Worm (Caenorhabditis elegans) whole organism, midembryonic: Measurements from ENCODE around the gene mtg-1.

Source experiments
- T22C8.4 ChIP-seq: fragments of 200-800 bp; sonication (Bioruptor generic); IDR thresholded peaks from 2 replicates; pipeline ENCODE4 v1.3.6; 2022; ENCODE audit warnings: missing genetic modification characterization, missing compliant biosample characterization
- cog-1 ChIP-seq: sonication (generic microtip); optimal IDR thresholded peaks from 2 replicates; lab custom pipeline; 2016; ENCODE audit warnings: missing genetic modification characterization, missing compliant biosample characterization
- flt-1 ChIP-seq: fragments of 200-800 bp; sonication (Bioruptor generic); IDR thresholded peaks from 2 replicates; pipeline ENCODE4 v1.3.6; 2022; ENCODE audit warnings: missing genetic modification characterization, missing compliant biosample characterization
- klf-2 ChIP-seq: fragments of 200-800 bp; sonication (Bioruptor generic); conservative IDR thresholded peaks from 2 replicates; pipeline ENCODE4 v1.3.6; 2022; ENCODE audit warnings: missing genetic modification reagents, missing genetic modification characterization, missing compliant biosample characterization
- med-1 ChIP-seq: sonication (generic microtip); optimal IDR thresholded peaks from 2 replicates; lab custom pipeline; 2017; ENCODE audit warnings: missing genetic modification characterization, mild to moderate bottlenecking, missing compliant biosample characterization, antibody characterized with exemption, missing genetic modification reagents; ENCODE audit not compliant: insufficient read depth
- ref-1 ChIP-seq: fragments of 200-800 bp; sonication (Bioruptor generic); conservative IDR thresholded peaks from 2 replicates; pipeline ENCODE4 v1.3.6; 2022; ENCODE audit warnings: missing genetic modification reagents, missing genetic modification characterization, missing compliant biosample characterization
- tab-1 ChIP-seq: fragments of 200-800 bp; sonication (Bioruptor generic); IDR thresholded peaks from 2 replicates; pipeline ENCODE4 v1.3.6; 2022; ENCODE audit warnings: missing genetic modification characterization, missing compliant biosample characterization
- ztf-23 ChIP-seq: fragments of 200-800 bp; sonication (Bioruptor generic); IDR thresholded peaks from 2 replicates; pipeline ENCODE4 v1.3.6; 2022; ENCODE audit warnings: missing genetic modification reagents, missing genetic modification characterization, missing compliant biosample characterization
- ztf-29 ChIP-seq: fragments of 200-800 bp; sonication (Bioruptor generic); IDR thresholded peaks from 2 replicates; pipeline ENCODE4 v1.3.6; 2022; ENCODE audit warnings: missing genetic modification reagents, missing genetic modification characterization, missing compliant biosample characterization

Gene mtg-1

ce11 chrIII:1580142-1580541, 46.6 kb downstream of the mtg-1 start:
- peak; percentile 97 for TF ChIP-seq T22C8.4 (GFP tag; lab: Robert Waterston, UW)
- no peak for TF ChIP-seq flt-1

ce11 chrIII:1583529-1583928, 50.0 kb downstream of the mtg-1 start:
- TF ChIP-seq med-1 (GFP tag; lab: Kevin White, UChicago) = no peak
- peak; percentile 83 for TF ChIP-seq T22C8.4 (GFP tag; lab: Robert Waterston, UW)

- TF ChIP-seq ref-1 (GFP tag; lab: Robert Waterston, UW) (no peak), ztf-23 (GFP tag; lab: Robert Waterston, UW) (no peak), med-1 (GFP tag; lab: Kevin White, UChicago) (no peak), klf-2 (GFP tag; lab: Robert Waterston, UW) (no peak), cog-1 (tag; lab: Kevin White, UChicago) (no peak), tab-1 (no peak), ztf-29 (GFP tag; lab: Robert Waterston, UW) (no peak), flt-1 (no peak), T22C8.4 (GFP tag; lab: Robert Waterston, UW) (no peak; the same call in 1 of the 2 replicates)
These were observed 50.7 kb downstream of the mtg-1 start for ce11 chrIII:1584216-1584715.
